Fruit fly (Drosophila melanogaster) whole organism, embryonic: ENCODE measurements around the gene CG44385.
A peak's percentile ranks its signal among the peaks of the same experiment; 100 is the strongest.

Experiments
- ATbp ChIP-seq: fragments of 200-800 bp; sonication (Bioruptor generic); optimal IDR thresholded peaks from 2 replicates; lab custom pipeline; 2017; ENCODE audit warnings: missing biosample characterization, mild to moderate bottlenecking, missing genetic modification characterization, missing genetic modification reagents
- Ada2b ChIP-seq: fragments of 200-800 bp; sonication (Bioruptor generic); IDR thresholded peaks from 2 replicates; pipeline ENCODE4 v1.3.6; 2022; ENCODE audit warnings: missing biosample characterization, missing genetic modification characterization
- Antp ChIP-seq: fragments of 200-800 bp; sonication (Bioruptor generic); optimal IDR thresholded peaks from 3 replicates; lab custom pipeline; 2016; ENCODE audit warnings: missing biosample characterization, missing genetic modification characterization
- Bgb ChIP-seq: fragments of 200-800 bp; sonication (Bioruptor generic); IDR thresholded peaks from 2 replicates; pipeline ENCODE4 v1.3.6; 2022; ENCODE audit warnings: missing biosample characterization, missing genetic modification characterization; ENCODE audit not compliant: partially characterized antibody
- CG10209 ChIP-seq: fragments of 200-800 bp; sonication (Bioruptor generic); optimal IDR thresholded peaks from 3 replicates; lab custom pipeline; 2017; ENCODE audit warnings: missing biosample characterization, mild to moderate bottlenecking, missing genetic modification characterization, missing genetic modification reagents
- CG10321 ChIP-seq: fragments of 200-800 bp; sonication (Bioruptor generic); IDR thresholded peaks from 2 replicates; pipeline ENCODE4 v1.3.6; 2022; ENCODE audit warnings: missing biosample characterization, missing genetic modification characterization
- CG11398 ChIP-seq: fragments of 200-800 bp; sonication (Bioruptor generic); optimal IDR thresholded peaks from 2 replicates; lab custom pipeline; 2016; ENCODE audit warnings: missing biosample characterization, missing genetic modification characterization
- CG12155 ChIP-seq: fragments of 200-800 bp; sonication (Bioruptor generic); optimal IDR thresholded peaks from 3 replicates; lab custom pipeline; 2016; ENCODE audit warnings: missing biosample characterization, missing genetic modification characterization
- CG12769 ChIP-seq: fragments of 200-800 bp; sonication (Bioruptor generic); optimal IDR thresholded peaks from 2 replicates; lab custom pipeline; 2019; ENCODE audit warnings: missing biosample characterization, mild to moderate bottlenecking, missing genetic modification characterization, moderate library complexity
- CG14441 ChIP-seq: fragments of 200-800 bp; sonication (Bioruptor generic); IDR thresholded peaks from 2 replicates; pipeline ENCODE4 v1.3.6; 2022; ENCODE audit warnings: missing biosample characterization, missing genetic modification characterization
- CG14860 ChIP-seq: fragments of 200-800 bp; sonication (Bioruptor generic); IDR thresholded peaks from 3 replicates; pipeline ENCODE4 v1.3.6; 2022; ENCODE audit warnings: missing biosample characterization, missing genetic modification characterization; ENCODE audit not compliant: partially characterized antibody
- CG15696 ChIP-seq: fragments of 200-800 bp; sonication (Bioruptor generic); optimal IDR thresholded peaks from 2 replicates; lab custom pipeline; 2019; ENCODE audit warnings: missing biosample characterization, mild to moderate bottlenecking, missing genetic modification characterization, moderate library complexity
- CG1602 ChIP-seq: fragments of 200-800 bp; sonication (Bioruptor generic); optimal IDR thresholded peaks from 3 replicates; lab custom pipeline; 2016; ENCODE audit warnings: missing biosample characterization, missing genetic modification characterization
- CG17568 ChIP-seq: fragments of 200-800 bp; sonication (Bioruptor generic); optimal IDR thresholded peaks from 2 replicates; lab custom pipeline; 2018; ENCODE audit warnings: missing biosample characterization, mild to moderate bottlenecking, missing genetic modification characterization, moderate library complexity
- CG2129 ChIP-seq: fragments of 200-800 bp; sonication (Bioruptor generic); IDR thresholded peaks from 2 replicates; pipeline ENCODE4 v1.3.6; 2022; ENCODE audit warnings: missing biosample characterization, missing genetic modification characterization; ENCODE audit not compliant: partially characterized antibody
- CG2875 ChIP-seq: fragments of 200-800 bp; sonication (Bioruptor generic); optimal IDR thresholded peaks from 2 replicates; lab custom pipeline; 2017; ENCODE audit warnings: missing biosample characterization, mild to moderate bottlenecking, missing genetic modification characterization, missing genetic modification reagents
- CG33557 ChIP-seq: fragments of 200-800 bp; sonication (Bioruptor generic); optimal IDR thresholded peaks from 2 replicates; lab custom pipeline; 2019; ENCODE audit warnings: missing biosample characterization, mild to moderate bottlenecking, missing genetic modification characterization, moderate library complexity
- CG3407 ChIP-seq: fragments of 200-800 bp; sonication (Bioruptor generic); optimal IDR thresholded peaks from 2 replicates; lab custom pipeline; 2018; ENCODE audit warnings: missing biosample characterization, mild to moderate bottlenecking, missing genetic modification characterization
- CG34422 ChIP-seq: fragments of 200-800 bp; sonication (Bioruptor generic); IDR thresholded peaks from 3 replicates; pipeline ENCODE4 v1.3.6; 2022; ENCODE audit warnings: missing biosample characterization, missing genetic modification characterization
- CG4707 ChIP-seq: fragments of 200-800 bp; sonication (Bioruptor generic); optimal IDR thresholded peaks from 2 replicates; lab custom pipeline; 2018; ENCODE audit warnings: missing biosample characterization, mild to moderate bottlenecking, missing genetic modification characterization, moderate library complexity
- CG6175 ChIP-seq: fragments of 200-800 bp; sonication (Bioruptor generic); IDR thresholded peaks from 3 replicates; pipeline ENCODE4 v1.3.6; 2022; ENCODE audit warnings: missing biosample characterization, missing genetic modification characterization
- CG6689 ChIP-seq: fragments of 200-800 bp; sonication (Bioruptor generic); IDR thresholded peaks from 2 replicates; pipeline ENCODE4 v1.3.6; 2022; ENCODE audit warnings: missing biosample characterization, missing genetic modification characterization
- CG6765 ChIP-seq: fragments of 200-800 bp; sonication (Bioruptor generic); optimal IDR thresholded peaks from 3 replicates; lab custom pipeline; 2017; ENCODE audit warnings: missing biosample characterization, mild to moderate bottlenecking, missing genetic modification characterization
- CG8290 ChIP-seq, 3 experiments: fragments of 200-800 bp; sonication (Bioruptor generic); optimal IDR thresholded peaks; 2 replicates each; lab custom pipeline; 2016 to 2019; ENCODE audit warnings: missing biosample characterization in 3 of 3, missing genetic modification characterization in 3 of 3, mild to moderate bottlenecking in 2 of 3, moderate library complexity in 1 of 3
- CG9215 ChIP-seq: fragments of 200-800 bp; sonication (Bioruptor generic); IDR thresholded peaks from 2 replicates; pipeline ENCODE4 v1.3.6; 2022; ENCODE audit warnings: missing biosample characterization, missing genetic modification characterization
- CG9876 ChIP-seq: fragments of 200-800 bp; sonication (Bioruptor generic); optimal IDR thresholded peaks from 2 replicates; lab custom pipeline; 2016; ENCODE audit warnings: missing biosample characterization, missing genetic modification characterization
- Dp ChIP-seq: fragments of 200-800 bp; sonication (Bioruptor generic); optimal IDR thresholded peaks from 2 replicates; lab custom pipeline; 2018; ENCODE audit warnings: missing biosample characterization, mild to moderate bottlenecking, missing genetic modification characterization, moderate library complexity
- Fer1 ChIP-seq: fragments of 200-800 bp; sonication (Bioruptor generic); optimal IDR thresholded peaks from 2 replicates; lab custom pipeline; 2017; ENCODE audit warnings: missing biosample characterization, mild to moderate bottlenecking, missing genetic modification characterization
- Hr51 ChIP-seq, 2 experiments: fragments of 200-800 bp; sonication (Bioruptor generic); optimal IDR thresholded peaks; 2 replicates in 1 of 2; 3 replicates in 1 of 2; lab custom pipeline; 2016 to 2018; ENCODE audit warnings: missing biosample characterization in 2 of 2, missing genetic modification characterization in 2 of 2, mild to moderate bottlenecking in 1 of 2, moderate library complexity in 1 of 2
- Jarid2 ChIP-seq: fragments of 200-800 bp; sonication (Bioruptor generic); optimal IDR thresholded peaks from 3 replicates; lab custom pipeline; 2017; ENCODE audit warnings: mild to moderate bottlenecking, missing biosample characterization, missing genetic modification reagents, missing genetic modification characterization
- Lpt ChIP-seq: fragments of >200 bp; optimal IDR thresholded peaks from 2 replicates; lab custom pipeline; 2018; ENCODE audit warnings: missing biosample characterization, missing genetic modification characterization
- Mad ChIP-seq: fragments of 200-800 bp; sonication (Bioruptor generic); optimal IDR thresholded peaks from 2 replicates; lab custom pipeline; 2016; ENCODE audit warnings: missing biosample characterization, missing genetic modification characterization
- Side ChIP-seq: fragments of 200-800 bp; sonication (Bioruptor generic); optimal IDR thresholded peaks from 2 replicates; lab custom pipeline; 2016; ENCODE audit warnings: missing biosample characterization, missing genetic modification characterization
- Sin3A ChIP-seq: fragments of >200 bp; optimal IDR thresholded peaks from 2 replicates; lab custom pipeline; 2018
- Xrp1 ChIP-seq: fragments of 200-800 bp; sonication (Bioruptor generic); IDR thresholded peaks from 2 replicates; pipeline ENCODE4 v1.3.6; 2022; ENCODE audit warnings: missing biosample characterization, missing genetic modification characterization
- ase ChIP-seq: fragments of 200-800 bp; sonication (Bioruptor generic); IDR thresholded peaks from 3 replicates; pipeline ENCODE4 v1.3.6; 2022; ENCODE audit warnings: missing biosample characterization, missing genetic modification characterization
- bowl ChIP-seq: fragments of 200-800 bp; sonication (Bioruptor generic); IDR thresholded peaks from 2 replicates; pipeline ENCODE4 v1.3.6; 2022; ENCODE audit warnings: missing biosample characterization, missing genetic modification characterization
- btn ChIP-seq: fragments of 200-800 bp; sonication (Bioruptor generic); optimal IDR thresholded peaks from 2 replicates; lab custom pipeline; 2016; ENCODE audit warnings: missing biosample characterization, missing genetic modification characterization
- chm ChIP-seq: fragments of 200-800 bp; sonication (Bioruptor generic); IDR thresholded peaks from 2 replicates; pipeline ENCODE4 v1.3.6; 2022; ENCODE audit warnings: missing biosample characterization, missing genetic modification characterization
- ci ChIP-seq: fragments of 200-800 bp; sonication (Bioruptor generic); IDR thresholded peaks from 3 replicates; pipeline ENCODE4 v1.3.6; 2022; ENCODE audit warnings: missing biosample characterization, missing genetic modification characterization
- danr ChIP-seq: fragments of 200-800 bp; sonication (Bioruptor generic); IDR thresholded peaks from 2 replicates; pipeline ENCODE4 v1.3.6; 2022; ENCODE audit warnings: missing biosample characterization, missing genetic modification characterization
- eve ChIP-seq, 2 experiments: fragments of >200 bp; optimal IDR thresholded peaks; 2 replicates each; lab custom pipeline; 2017; ENCODE audit warnings: missing biosample characterization in 2 of 2, missing genetic modification characterization in 2 of 2
- fd96Cb ChIP-seq: fragments of 200-800 bp; sonication (Bioruptor generic); optimal IDR thresholded peaks from 2 replicates; lab custom pipeline; 2018; ENCODE audit warnings: missing biosample characterization, mild to moderate bottlenecking, missing genetic modification characterization, moderate library complexity
- jing ChIP-seq: fragments of 200-800 bp; sonication (Bioruptor generic); optimal IDR thresholded peaks from 2 replicates; lab custom pipeline; 2018; ENCODE audit warnings: missing biosample characterization, mild to moderate bottlenecking, missing genetic modification characterization
- oc ChIP-seq: fragments of 200-800 bp; sonication (Bioruptor generic); optimal IDR thresholded peaks from 2 replicates; lab custom pipeline; 2018; ENCODE audit warnings: missing biosample characterization, mild to moderate bottlenecking, missing genetic modification characterization, moderate library complexity
- p53 ChIP-seq: fragments of 200-800 bp; sonication (Bioruptor generic); optimal IDR thresholded peaks from 2 replicates; lab custom pipeline; 2016; ENCODE audit warnings: missing biosample characterization, missing genetic modification characterization
- pan ChIP-seq, 4 experiments: fragments of >200 bp in 3 of 4; fragments of 200-800 bp in 1 of 4; sonication (Bioruptor generic) in 1 of 4; optimal IDR thresholded peaks in 3 of 4; IDR thresholded peaks in 1 of 4; 2 replicates each; pipeline versions ENCODE4 v1.3.6 to Lab custom; 2017 to 2022; ENCODE audit warnings: missing biosample characterization in 2 of 4, missing genetic modification characterization in 2 of 4, mixed read lengths in 1 of 4
- sd ChIP-seq: fragments of 200-800 bp; sonication (Bioruptor generic); optimal IDR thresholded peaks from 3 replicates; lab custom pipeline; 2018; ENCODE audit warnings: missing biosample characterization, mild to moderate bottlenecking, missing genetic modification characterization, moderate library complexity
- yki ChIP-seq: fragments of >200 bp; optimal IDR thresholded peaks from 3 replicates; lab custom pipeline; 2018

CG44385 gene

DNA sequence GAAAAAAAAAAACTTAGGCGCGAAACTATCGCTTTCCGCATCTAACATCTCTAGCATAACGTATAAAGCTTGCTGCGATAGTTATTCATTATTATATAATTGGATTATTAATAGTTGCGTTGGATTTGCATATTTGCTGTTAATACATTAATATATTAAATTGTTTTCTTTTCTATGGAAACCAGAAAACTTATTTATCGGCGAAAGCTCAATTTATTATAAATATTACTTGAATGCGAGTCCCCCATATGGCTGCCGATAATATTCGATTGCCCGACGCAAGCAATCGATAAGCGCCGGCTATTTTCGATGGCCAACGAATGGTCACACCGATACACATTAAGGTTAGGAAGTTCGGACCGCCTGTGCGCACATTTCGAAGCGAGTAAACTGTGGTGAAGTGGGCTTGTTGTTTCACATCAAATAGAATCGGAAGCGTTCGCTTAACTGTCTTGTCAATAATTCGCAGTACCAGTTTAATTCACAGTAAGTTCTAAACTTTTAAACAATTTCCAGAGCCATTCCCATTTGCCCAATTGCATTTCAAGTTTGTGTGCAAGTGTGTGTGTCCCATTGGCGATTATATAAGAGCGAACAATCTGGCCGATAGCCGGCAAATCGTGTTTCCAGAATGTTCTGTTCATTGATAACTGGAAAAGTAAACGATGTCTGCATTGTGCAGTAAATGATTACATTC, 23.9 kb downstream of the CG44385 start, which contains the start of gene Hsp60A (continued):
- TF ChIP-seq CG6175 (GFP tag; lab: Robert Waterston, UW) (no peak), CG14860 (peak; percentile 77), Lpt (GFP tag; lab: Kevin White, UChicago) (no peak), Side (GFP tag; lab: Kevin White, UChicago) (no peak), p53 (GFP tag; lab: Kevin White, UChicago) (no peak), CG10209 (peak; percentile 39), Ada2b (GFP tag; lab: Robert Waterston, UW) (no peak), CG11398 (GFP tag; lab: Kevin White, UChicago) (no peak), CG12769 (tag; lab: Kevin White, UChicago) (no peak), chm (GFP tag; lab: Robert Waterston, UW) (no peak; the same call in 1 of the 2 replicates), CG2129 (GFP tag; lab: Robert Waterston, UW) (peak; percentile 60; the same call in 1 of the 2 replicates), pan (optimal IDR thresholded peaks at IDR 0.05; lab: Kevin White, UChicago) (no peak), pan (GFP tag; optimal IDR thresholded peaks at IDR 0.05 in 1 of 2, IDR thresholded peaks at IDR 0.05 in 1 of 2) (peak in 1 of 2 experiments; percentile 39), CG1602 (GFP tag; lab: Kevin White, UChicago) (no peak), CG15696 (tag; lab: Kevin White, UChicago) (peak; percentile 31), Jarid2 (GFP tag; lab: Kevin White, UChicago) (no peak), bowl (GFP tag; lab: Robert Waterston, UW) (no peak), danr (GFP tag; lab: Robert Waterston, UW) (no peak), CG34422 (GFP tag; lab: Robert Waterston, UW) (0 out of 3 replicates have a peak, but pooled peaks have one; percentile 14), CG9215 (0 out of 2 replicates have a peak, but pooled peaks have one; percentile 25), Fer1 (GFP tag; lab: Kevin White, UChicago) (peak; percentile 55), oc (no peak), ase (peak; percentile 31; the same call in 1 of the 3 replicates), CG3407 (GFP tag; lab: Kevin White, UChicago) (no peak), CG9876 (GFP tag; lab: Kevin White, UChicago) (no peak), Antp (GFP tag; lab: Kevin White, UChicago) (no peak), CG2875 (GFP tag; lab: Kevin White, UChicago) (no peak), jing (GFP tag; lab: Kevin White, UChicago) (no peak), Mad (GFP tag; lab: Kevin White, UChicago) (peak; percentile 58), yki (lab: Kevin White, UChicago) (no peak), CG17568 (GFP tag; lab: Kevin White, UChicago) (no peak), CG14441 (peak; percentile 38; the same call in 1 of the 2 replicates), fd96Cb (tag; lab: Kevin White, UChicago) (peak; percentile 39), CG4707 (no peak), eve (GFP tag; optimal IDR thresholded peaks at IDR 0.05; lab: Kevin White, UChicago) (no peak), CG33557 (GFP tag; lab: Kevin White, UChicago) (peak; percentile 35), Sin3A (lab: Kevin White, UChicago) (peak; percentile 10), btn (no peak), CG10321 (no peak), CG8290 (GFP tag; optimal IDR thresholded peaks at IDR 0.05; lab: Kevin White, UChicago) (no peak), CG8290 (tag; optimal IDR thresholded peaks at IDR 0.05; lab: Kevin White, UChicago) (no peak), Xrp1 (peak; percentile 28; the same call in 1 of the 2 replicates), Bgb (peak; percentile 77), CG6689 (peak; percentile 26; the same call in 1 of the 2 replicates), CG6765 (GFP tag; lab: Kevin White, UChicago) (no peak), ci (GFP tag; lab: Robert Waterston, UW) (peak; percentile 72; the same call in 2 of the 3 replicates), CG12155 (GFP tag; lab: Kevin White, UChicago) (peak; percentile 28), Hr51 (GFP tag; optimal IDR thresholded peaks at IDR 0.05; lab: Kevin White, UChicago) (peak in 1 of 2 experiments; percentile 56), sd (tag; lab: Kevin White, UChicago) (no peak), ATbp (GFP tag; lab: Kevin White, UChicago) (peak; percentile 9), Dp (GFP tag; lab: Kevin White, UChicago) (peak; percentile 85)
